Worm (Caenorhabditis elegans): ENCODE measurements around the gene act-1.

DNA sequence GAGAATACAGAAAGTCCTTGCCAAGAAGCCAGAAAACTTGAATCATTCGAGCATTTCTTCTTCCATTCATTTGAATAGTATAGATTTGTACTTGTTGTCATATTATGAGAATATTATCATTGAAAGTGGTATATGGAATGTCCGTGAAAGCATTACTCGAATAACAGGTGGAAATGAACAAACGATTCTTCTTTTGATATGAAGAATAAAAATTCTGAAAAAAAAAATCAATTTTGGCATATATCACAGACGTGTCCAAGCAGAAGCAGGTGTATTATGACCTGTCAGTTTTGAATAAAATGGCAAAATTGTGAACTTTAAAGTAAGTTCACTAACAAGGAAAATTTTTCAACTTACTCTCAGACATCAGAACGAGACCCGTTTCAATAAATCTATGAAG lies 23.8 kb upstream of the act-1 start, which contains the start of gene srh-75:
- TF ChIP-seq unc-62 (GFP tag; optimal IDR thresholded peaks at IDR 0.05) (no peak), nhr-76 (tag; optimal IDR thresholded peaks at IDR 0.05) (no peak), lsy-2 (tag; optimal IDR thresholded peaks at IDR 0.05) (no peak), ceh-43 (GFP tag; optimal IDR thresholded peaks at IDR 0.05) (no peak), elt-3 (tag; optimal IDR thresholded peaks at IDR 0.05) (no peak), unc-39 (tag; optimal IDR thresholded peaks at IDR 0.05) (no peak), ham-2 (GFP tag; optimal IDR thresholded peaks at IDR 0.05) (no peak), sptf-1 (tag; optimal IDR thresholded peaks at IDR 0.05) (no peak)
